Fruit fly (Drosophila melanogaster) whole organism, pupa: ENCODE data around the gene CG9806.

Experiments
- CG32121 ChIP-seq: fragments of 200-800 bp; sonication (Bioruptor generic); IDR thresholded peaks from 2 replicates; pipeline ENCODE4 v1.3.6; 2022; ENCODE audit warnings: missing biosample characterization, missing genetic modification characterization
- D1 ChIP-seq: fragments of 200-800 bp; sonication (Bioruptor generic); optimal IDR thresholded peaks from 2 replicates; lab custom pipeline; 2018; ENCODE audit warnings: missing biosample characterization, mild to moderate bottlenecking, missing genetic modification characterization, moderate library complexity
- Ets98B ChIP-seq: fragments of 200-800 bp; sonication (Bioruptor generic); IDR thresholded peaks from 2 replicates; pipeline ENCODE4 v1.3.6; 2022; ENCODE audit warnings: missing biosample characterization, missing genetic modification characterization

dm6 chrX:10582064-10582463, 44.8 kb downstream of the CG9806 start:
- TF ChIP-seq D1 (tag; lab: Kevin White, UChicago) (no peak), CG32121 (GFP tag; lab: Robert Waterston, UW) (no peak), Ets98B (GFP tag; lab: Robert Waterston, UW) (no peak)
